Worm (Caenorhabditis elegans) whole organism, young adult: ENCODE results near the gene clec-29.

Experiments
- C06A6.2 ChIP-seq: fragments of 200-800 bp; sonication (Bioruptor generic); conservative IDR thresholded peaks from 2 replicates; pipeline ENCODE4 v1.3.6; 2022; ENCODE audit warnings: missing genetic modification characterization, missing compliant biosample characterization
- D2030.7 ChIP-seq: fragments of 200-800 bp; sonication (Bioruptor generic); IDR thresholded peaks from 2 replicates; pipeline ENCODE4 v1.3.6; 2022; ENCODE audit warnings: missing genetic modification reagents, missing genetic modification characterization, missing compliant biosample characterization
- F10E7.11 ChIP-seq: sonication (generic microtip); optimal IDR thresholded peaks from 2 replicates; lab custom pipeline; 2017; ENCODE audit warnings: mild to moderate bottlenecking, missing genetic modification characterization, moderate library complexity, missing compliant biosample characterization
- F33H1.4 ChIP-seq: fragments of 200-800 bp; sonication (Bioruptor generic); IDR thresholded peaks from 2 replicates; pipeline ENCODE4 v1.3.6; 2022; ENCODE audit warnings: missing genetic modification reagents, missing genetic modification characterization, missing compliant biosample characterization
- F52B5.7 ChIP-seq: sonication (generic microtip); optimal IDR thresholded peaks from 2 replicates; lab custom pipeline; 2016; ENCODE audit warnings: mild to moderate bottlenecking, missing genetic modification characterization, missing compliant biosample characterization
- Y53F4B.3 ChIP-seq: fragments of 200-800 bp; sonication (Bioruptor generic); IDR thresholded peaks from 2 replicates; pipeline ENCODE4 v1.3.6; 2022; ENCODE audit warnings: missing genetic modification reagents, missing genetic modification characterization, missing compliant biosample characterization
- Y53G8AR.9 ChIP-seq: fragments of 200-800 bp; sonication (Bioruptor generic); conservative IDR thresholded peaks from 2 replicates; pipeline ENCODE4 v1.3.6; 2022; ENCODE audit warnings: missing genetic modification reagents, missing genetic modification characterization, missing compliant biosample characterization
- Y67H2A.10 ChIP-seq: fragments of 200-800 bp; sonication (Bioruptor generic); conservative IDR thresholded peaks from 2 replicates; pipeline ENCODE4 v1.3.6; 2022; ENCODE audit warnings: missing genetic modification reagents, missing genetic modification characterization, missing compliant biosample characterization
- Y79H2A.3 ChIP-seq: fragments of 200-800 bp; sonication (Bioruptor generic); conservative IDR thresholded peaks from 2 replicates; pipeline ENCODE4 v1.3.6; 2022; ENCODE audit warnings: missing genetic modification reagents, missing genetic modification characterization, missing compliant biosample characterization
- ZK185.1 ChIP-seq: sonication (generic microtip); optimal IDR thresholded peaks from 2 replicates; lab custom pipeline; 2016; ENCODE audit warnings: mild to moderate bottlenecking, missing genetic modification characterization, missing compliant biosample characterization; ENCODE audit not compliant: poor library complexity, severe bottlenecking
- atf-7 ChIP-seq: sonication (generic microtip); optimal IDR thresholded peaks from 2 replicates; lab custom pipeline; 2017; ENCODE audit warnings: mild to moderate bottlenecking, missing genetic modification characterization, missing compliant biosample characterization
- attf-6 ChIP-seq: fragments of 200-800 bp; sonication (Bioruptor generic); IDR thresholded peaks from 2 replicates; pipeline ENCODE4 v1.3.6; 2022; ENCODE audit warnings: missing genetic modification reagents, missing genetic modification characterization, missing compliant biosample characterization
- bed-1 ChIP-seq: fragments of 200-800 bp; sonication (Bioruptor generic); IDR thresholded peaks from 2 replicates; pipeline ENCODE4 v1.3.6; 2022; ENCODE audit warnings: missing genetic modification reagents, missing genetic modification characterization, missing compliant biosample characterization
- ceh-100 ChIP-seq: fragments of 200-800 bp; sonication (Bioruptor generic); IDR thresholded peaks from 2 replicates; pipeline ENCODE4 v1.3.6; 2022; ENCODE audit warnings: missing genetic modification reagents, missing genetic modification characterization, missing compliant biosample characterization
- ceh-27 ChIP-seq: fragments of 200-800 bp; sonication (Bioruptor generic); optimal IDR thresholded peaks from 2 replicates; lab custom pipeline; 2018; ENCODE audit warnings: mild to moderate bottlenecking, missing genetic modification characterization, moderate library complexity, missing compliant biosample characterization
- ceh-91 ChIP-seq: fragments of 200-800 bp; sonication (Bioruptor generic); IDR thresholded peaks from 2 replicates; pipeline ENCODE4 v1.3.6; 2022; ENCODE audit warnings: missing genetic modification reagents, missing genetic modification characterization, missing compliant biosample characterization
- egl-18 ChIP-seq: fragments of 200-800 bp; sonication (Bioruptor generic); IDR thresholded peaks from 2 replicates; pipeline ENCODE4 v1.3.6; 2022; ENCODE audit warnings: missing genetic modification reagents, missing genetic modification characterization, missing compliant biosample characterization
- egrh-3 ChIP-seq: fragments of 200-800 bp; sonication (Bioruptor generic); IDR thresholded peaks from 2 replicates; pipeline ENCODE4 v1.3.6; 2022; ENCODE audit warnings: missing genetic modification reagents, missing genetic modification characterization, missing compliant biosample characterization
- ekl-4 ChIP-seq: fragments of 200-800 bp; sonication (Bioruptor generic); IDR thresholded peaks from 2 replicates; pipeline ENCODE4 v1.3.6; 2022; ENCODE audit warnings: missing genetic modification reagents, missing genetic modification characterization, missing compliant biosample characterization
- hmg-20 ChIP-seq: fragments of 200-800 bp; sonication (Bioruptor generic); IDR thresholded peaks from 2 replicates; pipeline ENCODE4 v1.3.6; 2022; ENCODE audit warnings: missing genetic modification reagents, missing genetic modification characterization, missing compliant biosample characterization
- hrde-1 ChIP-seq: sonication (generic microtip); optimal IDR thresholded peaks from 2 replicates; lab custom pipeline; 2016; ENCODE audit warnings: missing genetic modification characterization, mild to moderate bottlenecking, missing compliant biosample characterization, moderate library complexity, missing genotype, missing genetic modification reagents, borderline replicate concordance
- let-607 ChIP-seq, 2 experiments: fragments of 200-800 bp in 1 of 2; sonication (Bioruptor generic) in 1 of 2; sonication (generic microtip) in 1 of 2; optimal IDR thresholded peaks; 2 replicates each; lab custom pipeline; 2016 to 2018; ENCODE audit warnings: mild to moderate bottlenecking in 2 of 2, missing compliant biosample characterization in 2 of 2, missing genetic modification characterization in 2 of 2, moderate library complexity in 2 of 2, missing genotype in 1 of 2
- lin-26 ChIP-seq: fragments of 200-800 bp; sonication (Bioruptor generic); IDR thresholded peaks from 2 replicates; pipeline ENCODE4 v1.3.6; 2022; ENCODE audit warnings: missing genetic modification reagents, missing genetic modification characterization, missing compliant biosample characterization
- lsl-1 ChIP-seq: fragments of 200-800 bp; sonication (Bioruptor generic); optimal IDR thresholded peaks from 2 replicates; lab custom pipeline; 2018; ENCODE audit warnings: mild to moderate bottlenecking, missing genetic modification characterization, moderate library complexity, missing compliant biosample characterization
- madf-6 ChIP-seq: fragments of 200-800 bp; sonication (Bioruptor generic); IDR thresholded peaks from 2 replicates; pipeline ENCODE4 v1.3.6; 2022; ENCODE audit warnings: missing genetic modification reagents, missing genetic modification characterization, missing compliant biosample characterization
- madf-8 ChIP-seq: fragments of 200-800 bp; sonication (Bioruptor generic); conservative IDR thresholded peaks from 2 replicates; pipeline ENCODE4 v1.3.6; 2022; ENCODE audit warnings: missing genetic modification reagents, missing genetic modification characterization, missing compliant biosample characterization
- mcd-1 ChIP-seq: fragments of 200-800 bp; sonication (Bioruptor generic); IDR thresholded peaks from 2 replicates; pipeline ENCODE4 v1.3.6; 2022; ENCODE audit warnings: missing genetic modification reagents, missing genetic modification characterization, missing compliant biosample characterization
- nfya-1 ChIP-seq: sonication (generic microtip); optimal IDR thresholded peaks from 2 replicates; lab custom pipeline; 2017; ENCODE audit warnings: antibody characterized with exemption, missing compliant biosample characterization, missing genetic modification characterization, borderline replicate concordance; ENCODE audit not compliant: insufficient read depth
- nhr-179 ChIP-seq: sonication (generic microtip); optimal IDR thresholded peaks from 2 replicates; lab custom pipeline; 2016; ENCODE audit warnings: mild to moderate bottlenecking, missing genetic modification characterization, missing compliant biosample characterization
- pbrm-1 ChIP-seq: fragments of 200-800 bp; sonication (Bioruptor generic); IDR thresholded peaks from 2 replicates; pipeline ENCODE4 v1.3.6; 2022; ENCODE audit warnings: missing genetic modification reagents, missing genetic modification characterization, missing compliant biosample characterization
- pha-4 ChIP-seq: fragments of 150-350 bp; sonication (generic microtip); optimal IDR thresholded peaks from 2 replicates; lab custom pipeline; 2014; ENCODE audit warnings: missing biosample characterization, missing genetic modification reagents, missing genetic modification characterization
- sdz-38 ChIP-seq: sonication (generic microtip); optimal IDR thresholded peaks from 2 replicates; lab custom pipeline; 2016; ENCODE audit warnings: missing genotype, missing genetic modification characterization, missing compliant biosample characterization
- snpc-1.1 ChIP-seq: sonication (generic microtip); optimal IDR thresholded peaks from 2 replicates; lab custom pipeline; 2017; ENCODE audit warnings: missing genetic modification characterization, mild to moderate bottlenecking, missing compliant biosample characterization, antibody characterized with exemption, moderate library complexity, missing genotype, missing genetic modification reagents; ENCODE audit not compliant: insufficient read depth
- snpc-3.4 ChIP-seq: sonication (generic microtip); optimal IDR thresholded peaks from 2 replicates; lab custom pipeline; 2017; ENCODE audit warnings: missing genetic modification characterization, mild to moderate bottlenecking, missing compliant biosample characterization, antibody characterized with exemption, moderate library complexity, missing genotype, missing genetic modification reagents
- snpc-4 ChIP-seq, 5 experiments: fragments of 150-350 bp in 1 of 5; sonication (generic microtip) in 4 of 5; optimal IDR thresholded peaks; 2 replicates each; lab custom pipeline; 2014 to 2018; ENCODE audit warnings: missing genetic modification characterization in 5 of 5, missing biosample characterization in 3 of 5, antibody characterized with exemption in 2 of 5, mild to moderate bottlenecking in 2 of 5, missing compliant biosample characterization in 2 of 5, missing genotype in 2 of 5, moderate library complexity in 2 of 5, missing genetic modification reagents in 1 of 5
- sptf-2 ChIP-seq: fragments of 200-800 bp; sonication (Bioruptor generic); optimal IDR thresholded peaks from 2 replicates; lab custom pipeline; 2018; ENCODE audit warnings: mild to moderate bottlenecking, missing genetic modification characterization, missing compliant biosample characterization
- tbx-9 ChIP-seq: sonication (generic microtip); optimal IDR thresholded peaks from 2 replicates; lab custom pipeline; 2016; ENCODE audit warnings: borderline replicate concordance, missing genetic modification characterization, inconsistent platforms, missing compliant biosample characterization
- tlf-1 ChIP-seq: fragments of 200-800 bp; sonication (Bioruptor generic); optimal IDR thresholded peaks from 2 replicates; lab custom pipeline; 2018; ENCODE audit warnings: mild to moderate bottlenecking, missing genetic modification characterization, missing compliant biosample characterization
- zfh-2 ChIP-seq: fragments of 200-800 bp; sonication (Bioruptor generic); conservative IDR thresholded peaks from 2 replicates; pipeline ENCODE4 v1.3.6; 2022; ENCODE audit warnings: missing genetic modification reagents, missing genetic modification characterization, missing compliant biosample characterization
- ztf-22 ChIP-seq: fragments of 200-800 bp; sonication (Bioruptor generic); optimal IDR thresholded peaks from 2 replicates; lab custom pipeline; 2018; ENCODE audit warnings: mild to moderate bottlenecking, missing genetic modification characterization, moderate library complexity, missing compliant biosample characterization
- ztf-26 ChIP-seq: sonication (generic microtip); optimal IDR thresholded peaks from 2 replicates; lab custom pipeline; 2017; ENCODE audit warnings: missing genetic modification characterization, missing compliant biosample characterization
- ztf-28 ChIP-seq: fragments of 200-800 bp; sonication (Bioruptor generic); IDR thresholded peaks from 2 replicates; pipeline ENCODE4 v1.3.6; 2022; ENCODE audit warnings: missing genetic modification reagents, missing genetic modification characterization, missing compliant biosample characterization

Gene clec-29

ce11 chrV:16747031-16747672 lies 8.2 kb upstream of the clec-29 start, which contains the start of gene dkf-2 (continued):
- no peak for TF ChIP-seq pha-4 (tag; lab: Kevin White, UChicago)
- no peak for TF ChIP-seq Y53F4B.3 (GFP tag; lab: Robert Waterston, UW)
- TF ChIP-seq C06A6.2 (GFP tag; lab: Robert Waterston, UW) = no peak
- no peak for TF ChIP-seq F52B5.7 (tag; lab: Kevin White, UChicago)
- no peak for TF ChIP-seq Y67H2A.10 (GFP tag; lab: Robert Waterston, UW)
- no peak for TF ChIP-seq ZK185.1 (tag; lab: Kevin White, UChicago)
- no peak for TF ChIP-seq hmg-20 (GFP tag; lab: Robert Waterston, UW)
- peak; percentile 78 for TF ChIP-seq attf-6 (GFP tag; lab: Robert Waterston, UW)
- TF ChIP-seq F10E7.11 (tag; lab: Kevin White, UChicago) = no peak
- TF ChIP-seq ceh-27 (GFP tag; lab: Kevin White, UChicago) = no peak
- no peak for TF ChIP-seq sdz-38 (tag; lab: Kevin White, UChicago)
- no peak for TF ChIP-seq tbx-9 (tag; lab: Kevin White, UChicago)
- TF ChIP-seq madf-6 (GFP tag; lab: Robert Waterston, UW) = peak; percentile 92
- no peak for TF ChIP-seq bed-1
- no peak for TF ChIP-seq sptf-2 (GFP tag; lab: Kevin White, UChicago)
- TF ChIP-seq tlf-1 (GFP tag; lab: Kevin White, UChicago) = no peak
- TF ChIP-seq nfya-1 = no peak
- TF ChIP-seq D2030.7 (GFP tag; lab: Robert Waterston, UW) = peak; percentile 21; the same call in 1 of the 2 replicates
- no peak for TF ChIP-seq let-607 (tag; optimal IDR thresholded peaks at IDR 0.05; lab: Kevin White, UChicago)
- TF ChIP-seq ceh-91 (GFP tag; lab: Robert Waterston, UW) = peak; percentile 12; the same call in 1 of the 2 replicates
- TF ChIP-seq madf-8 (GFP tag; lab: Robert Waterston, UW) = peak; percentile 74
- TF ChIP-seq Y53G8AR.9 = no peak
- no peak for TF ChIP-seq ztf-22 (GFP tag; lab: Kevin White, UChicago)
- TF ChIP-seq zfh-2 = no peak
- TF ChIP-seq pbrm-1 (GFP tag; lab: Robert Waterston, UW) = no peak
- peak; percentile 48 for TF ChIP-seq ceh-100
- no peak for TF ChIP-seq hrde-1
- TF ChIP-seq snpc-1.1 (tag; lab: Kevin White, UChicago) = peak; percentile 12
- no peak for TF ChIP-seq Y79H2A.3
- TF ChIP-seq F33H1.4 (GFP tag; lab: Robert Waterston, UW) = peak; percentile 90
- 0 out of 2 replicates have a peak, but pooled peaks have one; percentile 20 for TF ChIP-seq mcd-1 (GFP tag; lab: Robert Waterston, UW)
- TF ChIP-seq ztf-28 (GFP tag; lab: Robert Waterston, UW) = no peak
- no peak for TF ChIP-seq egl-18 (GFP tag; lab: Robert Waterston, UW)
- TF ChIP-seq snpc-3.4 (tag; lab: Kevin White, UChicago) = peak; percentile 19
- TF ChIP-seq egrh-3 (GFP tag; lab: Robert Waterston, UW) = no peak
- no peak for TF ChIP-seq lin-26
- TF ChIP-seq lsl-1 (GFP tag; lab: Kevin White, UChicago) = peak; percentile 97
- TF ChIP-seq ekl-4 (GFP tag; lab: Robert Waterston, UW) = 0 out of 2 replicates have a peak, but pooled peaks have one; percentile 41
- TF ChIP-seq atf-7 (tag; lab: Kevin White, UChicago) = no peak
- TF ChIP-seq nhr-179 = no peak
- no peak for TF ChIP-seq ztf-26
- TF ChIP-seq snpc-4 (GFP tag; optimal IDR thresholded peaks at IDR 0.05; lab: Kevin White, UChicago) = no peak
- peak in 2 of 4 experiments; percentile 17 to 19 for TF ChIP-seq snpc-4 (tag; optimal IDR thresholded peaks at IDR 0.05; lab: Kevin White, UChicago)
